Worm (Caenorhabditis elegans): ENCODE measurements around the gene daf-7.
A peak's percentile ranks its signal among the peaks of the same experiment; 100 is the strongest.

Gene daf-7

DNA sequence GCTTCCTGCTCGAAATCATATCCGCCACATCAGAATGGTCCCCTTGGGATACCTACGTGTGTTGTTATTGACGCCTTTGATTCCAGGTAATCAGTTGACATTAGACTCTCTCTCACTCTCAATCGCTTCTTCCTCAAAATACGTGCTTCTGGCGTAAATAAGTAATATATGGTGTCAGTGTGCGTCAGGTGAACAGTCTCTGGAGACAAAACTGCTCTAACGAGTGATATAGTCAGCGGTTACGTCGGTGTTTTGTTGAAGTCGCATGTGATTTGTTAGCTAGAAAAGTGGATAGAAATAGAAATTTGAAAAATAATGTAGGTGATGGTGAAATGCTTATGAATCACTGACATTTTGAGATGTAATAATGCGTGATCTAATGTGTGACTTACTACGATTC is 9.6 kb upstream of the daf-7 start:
- no peak for TF ChIP-seq pax-1 (tag; optimal IDR thresholded peaks at IDR 0.05)
- TF ChIP-seq hlh-13 (GFP tag; optimal IDR thresholded peaks at IDR 0.05), result no peak
- TF ChIP-seq eyg-1 (tag; optimal IDR thresholded peaks at IDR 0.05), result no peak
- TF ChIP-seq ahr-1 (tag; optimal IDR thresholded peaks at IDR 0.05), result no peak
- TF ChIP-seq nhr-232 (tag; optimal IDR thresholded peaks at IDR 0.05), result no peak
- no peak for TF ChIP-seq ceh-22 (tag; optimal IDR thresholded peaks at IDR 0.05)
- TF ChIP-seq dve-1 (tag; optimal IDR thresholded peaks at IDR 0.05), result no peak
- TF ChIP-seq ama-1 (optimal IDR thresholded peaks at IDR 0.05), result no peak
- no peak for TF ChIP-seq sdc-2 (tag; optimal IDR thresholded peaks at IDR 0.05)
- TF ChIP-seq zip-5 (tag; optimal IDR thresholded peaks at IDR 0.05), result no peak
- TF ChIP-seq ceh-30 (tag; optimal IDR thresholded peaks at IDR 0.05), result no peak

DNA sequence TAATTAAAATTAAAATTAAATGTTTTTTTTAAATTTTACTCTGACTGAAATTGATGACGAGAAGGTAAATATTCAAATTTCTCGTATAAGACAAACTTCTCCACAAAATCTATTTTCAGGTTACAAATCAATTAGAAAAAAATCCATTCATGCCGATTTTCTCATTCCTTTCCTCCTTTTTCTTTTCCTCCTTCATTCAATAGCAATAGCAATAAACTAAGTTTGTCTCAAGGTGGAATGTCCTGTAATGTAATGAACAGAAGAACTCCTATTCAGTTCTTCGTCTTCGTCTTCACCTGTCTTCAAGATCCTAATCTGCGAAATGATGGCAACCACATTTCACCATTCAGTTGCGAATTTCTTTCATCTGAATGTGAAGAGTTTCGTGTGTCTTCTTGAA is 4.2 kb downstream of the daf-7 start, which contains the start of gene dac-1:
Gene dac-1 (plus strand): TSS at position 301 of the 400 bp plus-strand sequence.
- TF ChIP-seq tbx-7 (tag; optimal IDR thresholded peaks at IDR 0.05) (no peak), unc-42 (tag; optimal IDR thresholded peaks at IDR 0.05) (no peak), ceh-9 (tag; optimal IDR thresholded peaks at IDR 0.05) (no peak), fax-1 (tag; optimal IDR thresholded peaks at IDR 0.05) (no peak)

DNA sequence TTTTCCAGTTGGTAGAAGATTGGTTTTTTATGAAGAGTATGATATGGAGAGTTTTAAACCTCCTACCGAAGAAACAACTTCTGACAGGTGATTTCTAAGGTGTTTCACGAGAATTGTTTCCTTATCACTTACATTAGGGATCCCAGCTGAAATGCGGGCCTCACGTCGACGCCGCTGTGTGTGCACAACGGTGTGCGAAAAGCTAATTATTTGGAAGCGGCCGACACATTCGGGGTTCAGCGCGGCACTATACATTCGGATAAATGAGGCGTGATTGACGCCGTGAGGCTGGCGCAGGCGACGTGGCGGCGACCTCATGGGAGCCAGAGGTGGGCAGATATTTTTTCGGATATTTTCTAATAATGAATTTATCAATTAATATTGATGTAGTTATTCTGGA is 7.7 kb downstream of the daf-7 start:
- TF ChIP-seq C38D4.7 (GFP tag; optimal IDR thresholded peaks at IDR 0.05) (no peak), ceh-30 (tag; optimal IDR thresholded peaks at IDR 0.05) (no peak)

ce11 chrIII:822546-823272 is 11.1 kb downstream of the daf-7 start, which contains the start of gene clec-149:
TSS of gene clec-149 (plus strand) at chrIII:823222.
- TF ChIP-seq ceh-18 (tag; optimal IDR thresholded peaks at IDR 0.05) (peak; percentile 28), tbx-7 (tag; optimal IDR thresholded peaks at IDR 0.05) (no peak)

DNA sequence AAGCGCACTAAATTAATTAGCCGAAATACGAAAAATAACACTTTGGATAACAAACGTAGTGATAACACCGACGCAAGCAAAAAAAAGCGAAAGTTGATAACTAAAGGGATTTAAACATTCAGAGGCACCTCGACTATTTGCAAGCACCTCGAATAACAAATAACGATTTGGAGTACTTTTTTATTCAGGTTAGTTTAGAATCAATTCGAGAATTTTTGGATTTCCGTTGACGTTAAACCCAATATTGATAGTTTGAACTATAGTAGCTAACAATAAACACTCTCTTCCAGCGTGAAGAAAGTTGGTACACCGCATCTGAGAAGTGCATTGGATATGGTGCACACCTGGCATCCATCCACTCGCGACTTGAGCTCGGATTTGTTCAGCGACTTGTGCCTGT is 13.6 kb downstream of the daf-7 start:
- no peak for TF ChIP-seq eyg-1 (tag; optimal IDR thresholded peaks at IDR 0.05)
- TF ChIP-seq fax-1 (tag; optimal IDR thresholded peaks at IDR 0.05), result no peak
- no peak for TF ChIP-seq dve-1 (tag; optimal IDR thresholded peaks at IDR 0.05)
- no peak for TF ChIP-seq hlh-13 (GFP tag; optimal IDR thresholded peaks at IDR 0.05)
- TF ChIP-seq ceh-45 (GFP tag; IDR thresholded peaks at IDR 0.05), result no peak
- no peak for TF ChIP-seq ceh-31 (tag; optimal IDR thresholded peaks at IDR 0.05)
- TF ChIP-seq ttx-3 (tag; optimal IDR thresholded peaks at IDR 0.05), result no peak
- TF ChIP-seq ceh-22 (tag; optimal IDR thresholded peaks at IDR 0.05), result no peak
- TF ChIP-seq Y22D7AL.16 (tag; optimal IDR thresholded peaks at IDR 0.05), result no peak
- no peak for TF ChIP-seq pha-4 (tag; optimal IDR thresholded peaks at IDR 0.05)
- no peak for TF ChIP-seq C38D4.7 (GFP tag; optimal IDR thresholded peaks at IDR 0.05)
- no peak for TF ChIP-seq nhr-11 (tag; optimal IDR thresholded peaks at IDR 0.05)
- TF ChIP-seq ceh-14 (tag; optimal IDR thresholded peaks at IDR 0.05), result no peak
- no peak for TF ChIP-seq sox-2 (GFP tag; IDR thresholded peaks at IDR 0.05)
- TF ChIP-seq hlh-30 (tag; optimal IDR thresholded peaks at IDR 0.05; ENCODE audit: insufficient read depth), result no peak
- no peak for TF ChIP-seq npax-4 (tag; optimal IDR thresholded peaks at IDR 0.05)
- TF ChIP-seq unc-86 (tag; optimal IDR thresholded peaks at IDR 0.05), result no peak
- no peak for TF ChIP-seq ceh-24 (tag; optimal IDR thresholded peaks at IDR 0.05)
- no peak for TF ChIP-seq F13H6.1 (tag; optimal IDR thresholded peaks at IDR 0.05)

DNA sequence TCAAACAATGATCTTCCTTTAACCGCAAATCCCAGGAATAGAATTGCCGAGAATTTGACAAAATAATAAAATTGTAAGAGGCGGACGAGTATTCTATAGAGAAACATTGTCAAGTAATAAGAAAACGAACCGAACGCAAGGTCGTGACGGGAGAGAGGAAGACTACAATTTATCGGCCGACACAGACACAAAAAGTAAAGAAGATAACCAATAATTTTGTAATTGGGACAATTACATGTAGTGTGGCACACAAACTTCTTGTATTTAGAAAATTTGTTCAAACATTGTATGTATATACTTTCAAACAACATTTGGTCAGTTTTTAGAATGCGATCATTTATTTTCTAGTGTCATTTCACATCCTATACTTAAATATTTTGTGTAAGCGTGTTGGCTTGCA is 20.3 kb downstream of the daf-7 start, which contains the start of gene ceeh-1:
Gene ceeh-1 (minus strand): TSS at position 317 of the 400 bp plus-strand sequence.
- no peak for TF ChIP-seq ceh-31 (tag; optimal IDR thresholded peaks at IDR 0.05)
- TF ChIP-seq rnt-1 (tag; optimal IDR thresholded peaks at IDR 0.05), result no peak
- no peak for TF ChIP-seq madf-2 (tag; optimal IDR thresholded peaks at IDR 0.05)
- no peak for TF ChIP-seq nfya-1 (tag; optimal IDR thresholded peaks at IDR 0.05)
- no peak for TF ChIP-seq ceh-9 (tag; optimal IDR thresholded peaks at IDR 0.05)
- no peak for TF ChIP-seq unc-86 (tag; optimal IDR thresholded peaks at IDR 0.05)
- no peak for TF ChIP-seq fax-1 (tag; optimal IDR thresholded peaks at IDR 0.05)
- TF ChIP-seq sdc-2 (tag; optimal IDR thresholded peaks at IDR 0.05), result no peak
- TF ChIP-seq ref-2 (tag; optimal IDR thresholded peaks at IDR 0.05), result no peak
- no peak for TF ChIP-seq ama-1 (optimal IDR thresholded peaks at IDR 0.05)
- TF ChIP-seq ceh-6 (GFP tag; optimal IDR thresholded peaks at IDR 0.05), result no peak
